Fruit fly (Drosophila melanogaster): ENCODE data around the gene CG2224.

dm6 chr3R:30454442-30454841, 4.7 kb downstream of the CG2224 start:
- no peak for TF ChIP-seq psq (optimal IDR thresholded peaks at IDR 0.05)
- no peak for TF ChIP-seq EcR (GFP tag; optimal IDR thresholded peaks at IDR 0.05)
- TF ChIP-seq Dll (optimal IDR thresholded peaks at IDR 0.05) = no peak
- TF ChIP-seq usp (GFP tag; optimal IDR thresholded peaks at IDR 0.05) = no peak
